Fruit fly (Drosophila melanogaster) whole organism: ENCODE results near the gene Gr93d.
A peak's percentile ranks its signal among the peaks of the same experiment; 100 is the strongest.

Experiments used
- CG8478 ChIP-seq: fragments of >200 bp; optimal IDR thresholded peaks from 2 replicates; lab custom pipeline; 2018; ENCODE audit warnings: inconsistent platforms
- Dll ChIP-seq: fragments of >200 bp; optimal IDR thresholded peaks from 2 replicates; lab custom pipeline; 2017
- EcR ChIP-seq, 2 experiments: fragments of >200 bp; optimal IDR thresholded peaks; 2 replicates each; lab custom pipeline; 2017; ENCODE audit warnings: missing biosample characterization in 2 of 2, missing genetic modification characterization in 2 of 2, missing genetic modification reagents in 2 of 2
- pan ChIP-seq: fragments of >200 bp; optimal IDR thresholded peaks from 2 replicates; lab custom pipeline; 2017
- psq ChIP-seq: fragments of >200 bp; optimal IDR thresholded peaks from 2 replicates; lab custom pipeline; 2017
- usp ChIP-seq: fragments of >200 bp; optimal IDR thresholded peaks from 2 replicates; lab custom pipeline; 2017; ENCODE audit warnings: missing biosample characterization, missing genetic modification characterization, mixed read lengths

Gr93d gene

DNA sequence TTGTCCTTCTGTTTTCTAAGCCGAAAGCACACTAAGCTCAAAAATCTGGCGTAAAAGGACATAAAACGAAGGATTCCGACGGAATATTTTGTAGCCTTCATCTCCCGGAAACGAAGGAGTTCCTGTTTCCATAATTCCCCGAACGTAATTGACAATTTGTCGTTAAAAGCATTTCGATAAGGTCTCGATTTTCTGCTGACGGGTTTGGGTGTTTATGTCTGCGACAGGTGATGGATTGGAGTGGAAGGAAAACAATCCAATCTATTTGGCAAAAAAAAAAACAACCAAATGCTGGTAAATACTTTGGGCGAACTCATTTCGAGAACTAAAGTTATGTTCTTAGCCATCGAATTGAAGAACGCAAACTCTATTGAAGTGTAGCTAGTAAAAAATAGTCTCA, at the start of gene Gr93d:
Gr93d (minus strand) TSS at position 101 of the 400 bp plus-strand sequence.
- TF ChIP-seq pan (lab: Kevin White, UChicago) (no peak), CG8478 (lab: Kevin White, UChicago) (no peak), usp (GFP tag; lab: Kevin White, UChicago) (no peak), Dll (lab: Kevin White, UChicago) (no peak), psq (lab: Kevin White, UChicago) (no peak), EcR (GFP tag; optimal IDR thresholded peaks at IDR 0.05; lab: Kevin White, UChicago) (no peak)

dm6 chr3R:21893929-21894328, 47.5 kb upstream of the Gr93d start:
- TF ChIP-seq EcR (GFP tag; optimal IDR thresholded peaks at IDR 0.05; lab: Kevin White, UChicago) (no peak), usp (GFP tag; lab: Kevin White, UChicago) (no peak), Dll (lab: Kevin White, UChicago) (no peak), psq (lab: Kevin White, UChicago) (no peak), CG8478 (lab: Kevin White, UChicago) (no peak), pan (lab: Kevin White, UChicago) (no peak)

- no peak for TF ChIP-seq usp (GFP tag; lab: Kevin White, UChicago)
- TF ChIP-seq psq (lab: Kevin White, UChicago): no peak
- no peak for TF ChIP-seq CG8478 (lab: Kevin White, UChicago)
Observed at dm6 chr3R:21892450-21892849, 46.0 kb upstream of the Gr93d start.

DNA sequence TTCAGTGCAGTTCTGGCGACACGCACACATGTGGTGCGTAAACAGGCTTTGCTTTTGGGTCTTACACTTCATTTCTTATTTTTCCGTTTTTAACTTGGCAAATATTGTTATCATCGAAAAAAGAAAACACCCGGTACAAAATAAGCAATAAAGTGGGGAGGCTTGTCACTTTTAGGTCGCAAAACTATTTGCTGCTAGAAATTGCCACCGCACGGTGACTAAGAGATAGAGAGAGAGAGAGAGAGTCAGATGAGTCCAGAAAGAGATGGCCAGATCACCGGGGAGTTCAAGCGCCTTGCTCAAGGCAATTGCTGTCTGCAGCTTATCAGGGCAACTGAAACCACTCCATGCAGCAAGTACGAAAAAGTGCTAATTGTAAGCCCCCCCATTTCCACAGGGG, 44.3 kb upstream of the Gr93d start:
- TF ChIP-seq EcR (GFP tag; optimal IDR thresholded peaks at IDR 0.05; lab: Kevin White, UChicago) (peak in 1 of 2 experiments; percentile 51), usp (GFP tag; lab: Kevin White, UChicago) (no peak)

dm6 chr3R:21889945-21890344, 43.5 kb upstream of the Gr93d start:
- TF ChIP-seq psq (lab: Kevin White, UChicago) (no peak), EcR (GFP tag; optimal IDR thresholded peaks at IDR 0.05; lab: Kevin White, UChicago) (peak; percentile 37 to 39), usp (GFP tag; lab: Kevin White, UChicago) (no peak), Dll (lab: Kevin White, UChicago) (no peak), CG8478 (lab: Kevin White, UChicago) (no peak), pan (lab: Kevin White, UChicago) (no peak)

DNA sequence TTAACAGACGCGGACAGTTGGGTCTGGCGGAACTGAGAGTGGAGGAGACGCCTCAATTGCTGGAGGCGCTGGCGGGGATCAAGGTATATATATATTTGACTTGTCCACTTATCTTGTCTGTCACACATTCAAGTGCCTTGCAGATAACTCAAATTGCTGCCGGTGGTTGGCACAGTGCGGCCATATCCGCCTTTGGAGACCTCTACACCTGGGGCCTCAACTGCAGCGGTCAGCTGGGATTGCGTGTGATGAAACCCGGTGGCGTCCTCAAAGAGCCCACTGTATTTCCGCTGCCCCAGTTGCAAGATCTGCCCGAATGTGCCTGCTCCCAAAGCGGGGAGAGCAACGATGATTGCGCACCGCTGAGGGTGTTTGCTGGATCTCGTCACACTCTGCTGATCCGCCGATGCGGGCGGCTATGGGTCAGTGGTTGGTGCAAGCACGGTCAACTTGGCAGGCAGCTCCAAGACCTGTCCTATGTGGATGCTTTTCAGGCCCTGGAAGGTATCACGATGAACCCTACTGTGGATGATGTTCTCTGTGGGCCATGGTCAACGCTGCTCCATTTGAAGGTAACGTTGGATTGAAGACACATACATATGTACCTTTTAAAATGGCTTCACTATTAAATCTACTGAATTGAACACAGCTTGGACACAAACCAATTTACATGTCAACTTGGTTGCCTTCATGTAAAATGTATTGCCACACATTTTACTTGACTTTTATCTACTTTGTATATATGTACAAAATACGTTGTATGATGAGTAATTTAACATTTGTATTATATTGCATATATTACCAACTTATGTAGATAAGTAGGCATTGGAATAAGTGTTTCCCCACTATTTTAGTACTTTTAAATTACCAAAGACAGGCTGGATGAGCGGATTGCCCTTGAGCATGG, 42.5 kb upstream of the Gr93d start, which contains the start of gene CG43844:
CG43844 (plus strand) TSS at position 844 of the 907 bp plus-strand sequence.
- TF ChIP-seq EcR (GFP tag; optimal IDR thresholded peaks at IDR 0.05; lab: Kevin White, UChicago) (no peak), usp (GFP tag; lab: Kevin White, UChicago) (no peak), CG8478 (lab: Kevin White, UChicago) (no peak), pan (lab: Kevin White, UChicago) (no peak), psq (lab: Kevin White, UChicago) (no peak), Dll (lab: Kevin White, UChicago) (no peak)

DNA sequence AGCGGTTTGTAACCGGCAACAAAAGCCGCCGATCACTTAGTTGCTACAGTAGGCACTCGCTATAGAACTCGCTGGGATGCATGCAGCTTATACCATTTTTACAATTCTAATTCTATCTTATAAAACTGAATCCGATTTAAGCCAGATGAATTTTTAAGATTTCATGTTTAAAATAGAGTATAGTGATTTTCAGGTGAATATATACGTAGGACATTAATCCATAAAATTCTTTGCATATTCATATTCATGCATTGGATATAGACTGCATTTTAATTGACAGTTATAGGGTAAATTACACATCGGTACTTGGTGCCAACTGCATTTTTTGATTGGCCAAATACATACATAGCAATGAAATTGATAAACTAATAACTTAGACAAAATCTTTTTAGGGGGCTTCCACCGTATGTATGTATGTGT, 41.1 kb upstream of the Gr93d start:
- TF ChIP-seq Dll (lab: Kevin White, UChicago) (no peak), EcR (GFP tag; optimal IDR thresholded peaks at IDR 0.05; lab: Kevin White, UChicago) (no peak), usp (GFP tag; lab: Kevin White, UChicago) (no peak), pan (lab: Kevin White, UChicago) (no peak), psq (lab: Kevin White, UChicago) (no peak), CG8478 (lab: Kevin White, UChicago) (no peak)

DNA sequence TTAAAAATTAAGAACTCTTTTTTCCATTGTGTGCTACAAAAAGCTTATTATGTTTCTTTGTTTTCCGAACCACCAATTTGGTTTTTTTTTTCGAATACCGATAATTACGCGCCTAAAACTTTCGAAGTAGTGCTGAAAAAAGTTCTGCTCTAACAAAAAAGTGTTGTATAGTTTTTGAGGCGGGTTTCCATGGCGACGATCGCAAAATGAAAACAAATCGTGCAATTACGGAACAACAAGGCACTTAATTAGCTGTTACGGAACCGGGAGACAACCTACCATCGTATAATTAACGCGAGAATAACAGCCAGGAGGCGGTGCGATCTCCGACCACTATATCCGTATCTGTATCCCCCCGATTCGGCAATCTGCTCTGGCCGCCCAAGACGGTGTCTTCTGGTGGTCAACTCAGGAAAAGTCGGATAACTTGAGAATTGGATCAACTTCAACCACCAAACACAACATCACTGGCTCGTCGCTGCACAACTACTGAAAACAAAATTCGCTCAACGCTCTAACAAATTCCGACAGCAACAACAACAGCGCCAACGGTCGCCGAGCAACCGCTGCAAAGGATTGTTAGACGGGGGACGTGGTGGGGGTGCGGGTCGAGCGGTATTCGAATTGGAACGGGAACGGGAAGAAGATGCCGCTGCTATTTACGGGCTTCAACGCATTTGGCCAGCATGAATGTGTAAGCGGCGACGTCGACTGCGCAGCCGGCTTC, 40.6 kb upstream of the Gr93d start, which contains the start of the genes CG6678 and dnd:
CG6678 (plus strand) TSS at position 169 of the 727 bp plus-strand sequence.
dnd (minus strand) TSS at position 495 of the 727 bp plus-strand sequence.
- no peak for TF ChIP-seq pan (lab: Kevin White, UChicago)
- TF ChIP-seq EcR (GFP tag; optimal IDR thresholded peaks at IDR 0.05; lab: Kevin White, UChicago): no peak
- TF ChIP-seq Dll (lab: Kevin White, UChicago): no peak
- TF ChIP-seq CG8478 (lab: Kevin White, UChicago): no peak
- no peak for TF ChIP-seq psq (lab: Kevin White, UChicago)
- no peak for TF ChIP-seq usp (GFP tag; lab: Kevin White, UChicago)

- TF ChIP-seq pan (lab: Kevin White, UChicago) (no peak), EcR (GFP tag; optimal IDR thresholded peaks at IDR 0.05; lab: Kevin White, UChicago) (no peak), Dll (lab: Kevin White, UChicago) (no peak), psq (lab: Kevin White, UChicago) (no peak), CG8478 (lab: Kevin White, UChicago) (no peak), usp (GFP tag; lab: Kevin White, UChicago) (no peak)
Observed at dm6 chr3R:21885450-21885849, 39.0 kb upstream of the Gr93d start, which contains the start of gene CG17819. TSS of gene CG17819 (minus strand) at chr3R:21885550.

DNA sequence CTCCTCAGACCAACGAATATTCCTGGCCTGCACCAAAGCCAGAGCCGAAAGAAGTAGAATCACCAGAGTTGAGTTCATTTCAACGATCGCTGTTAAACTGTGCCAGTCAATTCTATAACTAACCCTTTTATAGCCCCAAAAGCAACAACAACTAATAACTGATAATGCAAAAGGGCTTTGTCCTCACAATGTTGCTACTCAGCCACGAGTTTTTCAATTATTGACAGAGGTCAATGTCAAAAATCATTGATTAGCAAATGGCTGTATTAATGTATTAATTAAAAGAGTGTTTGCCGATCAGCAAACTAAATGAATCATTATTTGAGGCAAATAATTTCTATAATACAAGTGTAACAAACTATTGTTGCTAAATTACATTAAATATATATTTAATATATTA, 37.9 kb upstream of the Gr93d start, which contains the start of gene fit:
fit (minus strand) TSS at position 101 of the 400 bp plus-strand sequence.
- TF ChIP-seq usp (GFP tag; lab: Kevin White, UChicago) (no peak), Dll (lab: Kevin White, UChicago) (no peak), CG8478 (lab: Kevin White, UChicago) (no peak), psq (lab: Kevin White, UChicago) (no peak), pan (lab: Kevin White, UChicago) (no peak), EcR (GFP tag; optimal IDR thresholded peaks at IDR 0.05; lab: Kevin White, UChicago) (no peak)
